Worm (Caenorhabditis elegans) whole organism, young adult: Measurements from ENCODE around the gene C56G2.5.

ENCODE experiments used
- B0035.1 ChIP-seq: sonication (generic microtip); optimal IDR thresholded peaks from 2 replicates; lab custom pipeline; 2016; ENCODE audit warnings: missing genetic modification characterization, mild to moderate bottlenecking, missing compliant biosample characterization, missing genotype, missing genetic modification reagents
- B0261.1 ChIP-seq: sonication (generic microtip); optimal IDR thresholded peaks from 2 replicates; lab custom pipeline; 2016; ENCODE audit warnings: mild to moderate bottlenecking, missing genetic modification characterization, moderate library complexity, missing compliant biosample characterization
- B0336.3 ChIP-seq: fragments of 200-800 bp; sonication (Bioruptor generic); IDR thresholded peaks from 2 replicates; pipeline ENCODE4 v1.3.6; 2022; ENCODE audit warnings: missing genetic modification characterization, missing compliant biosample characterization
- F22D6.2 ChIP-seq: sonication (generic microtip); optimal IDR thresholded peaks from 2 replicates; lab custom pipeline; 2016; ENCODE audit warnings: mild to moderate bottlenecking, missing genetic modification characterization, missing compliant biosample characterization
- F55B11.4 ChIP-seq: sonication (generic microtip); optimal IDR thresholded peaks from 2 replicates; lab custom pipeline; 2016; ENCODE audit warnings: missing compliant biosample characterization, missing genetic modification characterization, borderline replicate concordance; ENCODE audit not compliant: insufficient read depth
- F57A8.1 ChIP-seq: fragments of 200-800 bp; sonication (Bioruptor generic); optimal IDR thresholded peaks from 2 replicates; lab custom pipeline; 2018; ENCODE audit warnings: mild to moderate bottlenecking, missing genetic modification characterization, moderate library complexity, missing compliant biosample characterization
- K11D2.4 ChIP-seq: fragments of 200-800 bp; sonication (Bioruptor generic); IDR thresholded peaks from 2 replicates; pipeline ENCODE4 v1.3.6; 2022; ENCODE audit warnings: missing genetic modification reagents, missing genetic modification characterization, missing compliant biosample characterization
- T26A5.8 ChIP-seq: sonication (generic microtip); optimal IDR thresholded peaks from 2 replicates; lab custom pipeline; 2016; ENCODE audit warnings: missing genetic modification characterization, missing compliant biosample characterization
- Y79H2A.3 ChIP-seq: fragments of 200-800 bp; sonication (Bioruptor generic); conservative IDR thresholded peaks from 2 replicates; pipeline ENCODE4 v1.3.6; 2022; ENCODE audit warnings: missing genetic modification reagents, missing genetic modification characterization, missing compliant biosample characterization
- ama-1 ChIP-seq, 3 experiments: fragments of 150-350 bp in 1 of 3; sonication (generic microtip) in 2 of 3; optimal IDR thresholded peaks; 2 replicates each; lab custom pipeline; 2014 to 2018; ENCODE audit warnings: missing biosample characterization in 2 of 3, missing genetic modification characterization in 2 of 3, missing genetic modification reagents in 2 of 3
- atf-7 ChIP-seq: sonication (generic microtip); optimal IDR thresholded peaks from 2 replicates; lab custom pipeline; 2017; ENCODE audit warnings: mild to moderate bottlenecking, missing genetic modification characterization, missing compliant biosample characterization
- attf-5 ChIP-seq: fragments of 200-800 bp; sonication (Bioruptor generic); optimal IDR thresholded peaks from 2 replicates; lab custom pipeline; 2018; ENCODE audit warnings: mild to moderate bottlenecking, missing genetic modification characterization, missing compliant biosample characterization
- bed-1 ChIP-seq: fragments of 200-800 bp; sonication (Bioruptor generic); IDR thresholded peaks from 2 replicates; pipeline ENCODE4 v1.3.6; 2022; ENCODE audit warnings: missing genetic modification reagents, missing genetic modification characterization, missing compliant biosample characterization
- ceh-79 ChIP-seq: sonication (generic microtip); optimal IDR thresholded peaks from 2 replicates; lab custom pipeline; 2017; ENCODE audit warnings: mild to moderate bottlenecking, missing genetic modification characterization, missing compliant biosample characterization
- chd-7 ChIP-seq: sonication (generic microtip); optimal IDR thresholded peaks from 2 replicates; lab custom pipeline; 2016; ENCODE audit warnings: mild to moderate bottlenecking, missing genetic modification characterization, moderate library complexity, missing compliant biosample characterization
- dpl-1 ChIP-seq: fragments of 150-350 bp; optimal IDR thresholded peaks from 2 replicates; lab custom pipeline; 2014; ENCODE audit warnings: missing biosample characterization, missing genetic modification reagents, missing genetic modification characterization
- egl-44 ChIP-seq: fragments of 200-800 bp; sonication (Bioruptor generic); IDR thresholded peaks from 2 replicates; pipeline ENCODE4 v1.3.6; 2022; ENCODE audit warnings: missing genetic modification reagents, missing genetic modification characterization, missing compliant biosample characterization
- ekl-4 ChIP-seq: fragments of 200-800 bp; sonication (Bioruptor generic); IDR thresholded peaks from 2 replicates; pipeline ENCODE4 v1.3.6; 2022; ENCODE audit warnings: missing genetic modification reagents, missing genetic modification characterization, missing compliant biosample characterization
- hlh-12 ChIP-seq: sonication (generic microtip); optimal IDR thresholded peaks from 2 replicates; lab custom pipeline; 2016; ENCODE audit warnings: missing genetic modification characterization, missing compliant biosample characterization
- hmg-1.2 ChIP-seq: fragments of 200-800 bp; sonication (Bioruptor generic); IDR thresholded peaks from 2 replicates; pipeline ENCODE4 v1.3.6; 2022; ENCODE audit warnings: missing genetic modification reagents, missing genetic modification characterization, missing compliant biosample characterization
- lin-26 ChIP-seq: fragments of 200-800 bp; sonication (Bioruptor generic); IDR thresholded peaks from 2 replicates; pipeline ENCODE4 v1.3.6; 2022; ENCODE audit warnings: missing genetic modification reagents, missing genetic modification characterization, missing compliant biosample characterization
- lin-35 ChIP-seq, 3 experiments: fragments of 150-350 bp in 2 of 3; sonication (generic microtip) in 1 of 3; optimal IDR thresholded peaks; 2 replicates each; lab custom pipeline; 2014 to 2018; ENCODE audit warnings: missing biosample characterization in 3 of 3, missing genetic modification characterization in 3 of 3, missing genetic modification reagents in 3 of 3
- lin-54 ChIP-seq: fragments of 200-800 bp; sonication (Bioruptor generic); optimal IDR thresholded peaks from 2 replicates; lab custom pipeline; 2018; ENCODE audit warnings: mild to moderate bottlenecking, missing genetic modification characterization, missing compliant biosample characterization
- madf-3 ChIP-seq: fragments of 200-800 bp; sonication (Bioruptor generic); IDR thresholded peaks from 2 replicates; pipeline ENCODE4 v1.3.6; 2022; ENCODE audit warnings: missing genetic modification reagents, missing genetic modification characterization, missing compliant biosample characterization
- madf-6 ChIP-seq: fragments of 200-800 bp; sonication (Bioruptor generic); IDR thresholded peaks from 2 replicates; pipeline ENCODE4 v1.3.6; 2022; ENCODE audit warnings: missing genetic modification reagents, missing genetic modification characterization, missing compliant biosample characterization
- madf-8 ChIP-seq: fragments of 200-800 bp; sonication (Bioruptor generic); conservative IDR thresholded peaks from 2 replicates; pipeline ENCODE4 v1.3.6; 2022; ENCODE audit warnings: missing genetic modification reagents, missing genetic modification characterization, missing compliant biosample characterization
- mxl-1 ChIP-seq: sonication (generic microtip); optimal IDR thresholded peaks from 2 replicates; lab custom pipeline; 2016; ENCODE audit warnings: missing genetic modification characterization, missing compliant biosample characterization
- nfyb-1 ChIP-seq: fragments of 200-800 bp; sonication (Bioruptor generic); IDR thresholded peaks from 2 replicates; pipeline ENCODE4 v1.3.6; 2022; ENCODE audit warnings: missing genetic modification reagents, missing genetic modification characterization, missing compliant biosample characterization
- nhr-120 ChIP-seq: fragments of 200-800 bp; sonication (Bioruptor generic); IDR thresholded peaks from 2 replicates; pipeline ENCODE4 v1.3.6; 2022; ENCODE audit warnings: missing genetic modification characterization, missing compliant biosample characterization
- nhr-80 ChIP-seq: sonication (generic microtip); optimal IDR thresholded peaks from 2 replicates; lab custom pipeline; 2016; ENCODE audit warnings: missing genetic modification characterization, missing compliant biosample characterization
- rec-8 ChIP-seq, 2 experiments: sonication (generic microtip); optimal IDR thresholded peaks; 2 replicates each; lab custom pipeline; 2016; ENCODE audit warnings: mild to moderate bottlenecking in 2 of 2, missing genetic modification characterization in 2 of 2, missing genetic modification reagents in 2 of 2, missing genotype in 2 of 2, missing biosample characterization in 1 of 2, missing compliant biosample characterization in 1 of 2, moderate library complexity in 1 of 2
- snpc-1.1 ChIP-seq: sonication (generic microtip); optimal IDR thresholded peaks from 2 replicates; lab custom pipeline; 2017; ENCODE audit warnings: missing genetic modification characterization, mild to moderate bottlenecking, missing compliant biosample characterization, antibody characterized with exemption, moderate library complexity, missing genotype, missing genetic modification reagents; ENCODE audit not compliant: insufficient read depth
- somi-1 ChIP-seq: fragments of 200-800 bp; sonication (Bioruptor generic); optimal IDR thresholded peaks from 2 replicates; lab custom pipeline; 2018; ENCODE audit warnings: mild to moderate bottlenecking, missing genetic modification characterization, missing compliant biosample characterization
- sptf-2 ChIP-seq: fragments of 200-800 bp; sonication (Bioruptor generic); optimal IDR thresholded peaks from 2 replicates; lab custom pipeline; 2018; ENCODE audit warnings: mild to moderate bottlenecking, missing genetic modification characterization, missing compliant biosample characterization
- tbp1 ChIP-seq: fragments of 200-800 bp; sonication (Bioruptor generic); optimal IDR thresholded peaks from 2 replicates; lab custom pipeline; 2018; ENCODE audit warnings: mild to moderate bottlenecking, missing genetic modification characterization, missing compliant biosample characterization
- tlf-1 ChIP-seq: fragments of 200-800 bp; sonication (Bioruptor generic); optimal IDR thresholded peaks from 2 replicates; lab custom pipeline; 2018; ENCODE audit warnings: mild to moderate bottlenecking, missing genetic modification characterization, missing compliant biosample characterization
- zfh-2 ChIP-seq: fragments of 200-800 bp; sonication (Bioruptor generic); conservative IDR thresholded peaks from 2 replicates; pipeline ENCODE4 v1.3.6; 2022; ENCODE audit warnings: missing genetic modification reagents, missing genetic modification characterization, missing compliant biosample characterization
- ztf-22 ChIP-seq: fragments of 200-800 bp; sonication (Bioruptor generic); optimal IDR thresholded peaks from 2 replicates; lab custom pipeline; 2018; ENCODE audit warnings: mild to moderate bottlenecking, missing genetic modification characterization, moderate library complexity, missing compliant biosample characterization
- ztf-26 ChIP-seq: sonication (generic microtip); optimal IDR thresholded peaks from 2 replicates; lab custom pipeline; 2017; ENCODE audit warnings: missing genetic modification characterization, missing compliant biosample characterization
- ztf-6 ChIP-seq: fragments of 200-800 bp; sonication (Bioruptor generic); IDR thresholded peaks from 2 replicates; pipeline ENCODE4 v1.3.6; 2022; ENCODE audit warnings: missing genetic modification reagents, missing genetic modification characterization, missing compliant biosample characterization

The C56G2.5 gene

ce11 chrIII:6310352-6310751 lies 13.7 kb downstream of the C56G2.5 start:
- peak in 1 of 3 experiments; percentile 16 for TF ChIP-seq lin-35 (GFP tag; optimal IDR thresholded peaks at IDR 0.05; lab: Kevin White, UChicago)
- no peak for TF ChIP-seq rec-8 (tag; optimal IDR thresholded peaks at IDR 0.05; lab: Kevin White, UChicago)

ce11 chrIII:6309066-6309465 lies 15.0 kb downstream of the C56G2.5 start, which contains the start of gene gar-2:
Gene gar-2, plus strand, starts transcription at chrIII:6309366.
- TF ChIP-seq Y79H2A.3, result no peak
- no peak for TF ChIP-seq snpc-1.1 (tag; lab: Kevin White, UChicago)
- no peak for TF ChIP-seq chd-7 (tag; lab: Kevin White, UChicago)
- no peak for TF ChIP-seq hlh-12 (tag; lab: Kevin White, UChicago)
- TF ChIP-seq madf-8 (GFP tag; lab: Robert Waterston, UW), result no peak
- no peak for TF ChIP-seq B0035.1 (tag; lab: Kevin White, UChicago)
- TF ChIP-seq F22D6.2, result no peak
- TF ChIP-seq lin-54 (GFP tag; lab: Kevin White, UChicago), result no peak
- TF ChIP-seq bed-1 (GFP tag; lab: Robert Waterston, UW), result no peak
- TF ChIP-seq hmg-1.2, result no peak
- no peak for TF ChIP-seq nfyb-1 (GFP tag; lab: Robert Waterston, UW)
- TF ChIP-seq ceh-79 (tag; lab: Kevin White, UChicago), result no peak
- no peak for TF ChIP-seq ztf-6
- no peak for TF ChIP-seq B0261.1
- no peak for TF ChIP-seq ama-1 (optimal IDR thresholded peaks at IDR 0.05; lab: Kevin White, UChicago)
- no peak for TF ChIP-seq ama-1 (GFP tag; optimal IDR thresholded peaks at IDR 0.05; lab: Kevin White, UChicago)
- no peak for TF ChIP-seq F55B11.4 (tag; lab: Kevin White, UChicago)
- TF ChIP-seq mxl-1 (tag; lab: Kevin White, UChicago), result no peak
- no peak for TF ChIP-seq ztf-22
- no peak for TF ChIP-seq zfh-2 (GFP tag; lab: Robert Waterston, UW)

- no peak for TF ChIP-seq ekl-4 (GFP tag; lab: Robert Waterston, UW)
- TF ChIP-seq madf-8 (GFP tag; lab: Robert Waterston, UW), result no peak
- TF ChIP-seq madf-3 (GFP tag; lab: Robert Waterston, UW), result no peak
- no peak for TF ChIP-seq nhr-120 (GFP tag; lab: Robert Waterston, UW)
- TF ChIP-seq egl-44 (GFP tag; lab: Robert Waterston, UW), result no peak
- TF ChIP-seq F55B11.4 (tag; lab: Kevin White, UChicago), result no peak
These were observed 16.2 kb downstream of the C56G2.5 start for ce11 chrIII:6307832-6308231.

ce11 chrIII:6303787-6304186 lies 20.3 kb downstream of the C56G2.5 start:
- TF ChIP-seq dpl-1 (GFP tag; lab: Kevin White, UChicago) (peak; percentile 2), atf-7 (tag; lab: Kevin White, UChicago) (no peak), lin-54 (GFP tag; lab: Kevin White, UChicago) (peak; percentile 16)

ce11 chrIII:6303114-6303647 lies 20.9 kb downstream of the C56G2.5 start, which contains the start of gene F47D12.9:
Gene F47D12.9, minus strand, starts transcription at chrIII:6303380.
- TF ChIP-seq nhr-80 (tag; lab: Kevin White, UChicago) (peak; percentile 61), T26A5.8 (tag; lab: Kevin White, UChicago) (no peak), ztf-26 (tag; lab: Kevin White, UChicago) (peak; percentile 60), lin-54 (GFP tag; lab: Kevin White, UChicago) (peak; percentile 16), attf-5 (peak; percentile 82), nfyb-1 (GFP tag; lab: Robert Waterston, UW) (peak; percentile 48; the same call in 1 of the 2 replicates), sptf-2 (GFP tag; lab: Kevin White, UChicago) (no peak), tbp1 (GFP tag; lab: Kevin White, UChicago) (peak; percentile 20), F57A8.1 (GFP tag; lab: Kevin White, UChicago) (no peak), chd-7 (tag; lab: Kevin White, UChicago) (peak; percentile 14), hmg-1.2 (peak; percentile 89), tlf-1 (GFP tag; lab: Kevin White, UChicago) (peak; percentile 27), lin-26 (0 out of 2 replicates have a peak, but pooled peaks have one; percentile 38), K11D2.4 (GFP tag; lab: Robert Waterston, UW) (peak; percentile 47; the same call in 1 of the 2 replicates), B0336.3 (GFP tag; lab: Robert Waterston, UW) (peak; percentile 46; the same call in 1 of the 2 replicates), somi-1 (GFP tag; lab: Kevin White, UChicago) (peak; percentile 80), nhr-120 (GFP tag; lab: Robert Waterston, UW) (no peak), madf-6 (GFP tag; lab: Robert Waterston, UW) (0 out of 2 replicates have a peak, but pooled peaks have one; percentile 8)
